Worm (Caenorhabditis elegans): ENCODE data around the gene cox-6C.

The cox-6C gene

ce11 chrIV:118786-119185 is 7.7 kb upstream of the cox-6C start:
- TF ChIP-seq W03F9.2 (tag; optimal IDR thresholded peaks at IDR 0.05) = no peak
- no peak for TF ChIP-seq dao-5 (tag; optimal IDR thresholded peaks at IDR 0.05)
- TF ChIP-seq him-1 (tag; optimal IDR thresholded peaks at IDR 0.05) = no peak

ce11 chrIV:119792-120191 is 6.7 kb upstream of the cox-6C start:
- no peak for TF ChIP-seq dao-5 (tag; optimal IDR thresholded peaks at IDR 0.05)

- TF ChIP-seq W03F9.2 (tag; optimal IDR thresholded peaks at IDR 0.05) (no peak), him-1 (tag; optimal IDR thresholded peaks at IDR 0.05) (no peak), dao-5 (tag; optimal IDR thresholded peaks at IDR 0.05) (no peak)
Measured at ce11 chrIV:121607-122006, 4.9 kb upstream of the cox-6C start, which contains the start of gene tut-1. TSS of gene tut-1 (minus strand) at chrIV:121707.

DNA sequence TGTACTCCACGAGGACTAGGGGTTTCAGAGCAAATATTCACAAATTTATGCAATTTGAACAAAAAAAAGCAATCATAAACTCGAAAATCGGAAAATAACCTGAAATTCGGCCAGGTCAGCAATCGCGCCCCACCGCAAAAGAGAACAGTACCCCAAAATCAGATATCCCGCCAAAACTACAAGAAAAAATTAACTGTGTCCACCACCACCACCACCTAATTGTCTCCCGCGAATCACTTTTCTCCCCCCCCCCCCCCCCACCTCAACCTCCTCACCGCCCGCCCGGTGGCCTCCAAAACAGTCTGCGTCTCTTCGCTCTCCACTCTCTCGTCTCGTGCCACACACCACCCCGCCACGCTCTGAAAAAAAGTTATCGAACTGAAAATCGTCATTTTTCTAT is 2.0 kb downstream of the cox-6C start:
- TF ChIP-seq W03F9.2 (tag; optimal IDR thresholded peaks at IDR 0.05) = no peak
- no peak for TF ChIP-seq him-1 (tag; optimal IDR thresholded peaks at IDR 0.05)
- no peak for TF ChIP-seq dao-5 (tag; optimal IDR thresholded peaks at IDR 0.05)

- TF ChIP-seq dao-5 (tag; optimal IDR thresholded peaks at IDR 0.05) (no peak), W03F9.2 (tag; optimal IDR thresholded peaks at IDR 0.05) (no peak), him-1 (tag; optimal IDR thresholded peaks at IDR 0.05) (no peak)
Measured at ce11 chrIV:130150-130549, 3.6 kb downstream of the cox-6C start.

DNA sequence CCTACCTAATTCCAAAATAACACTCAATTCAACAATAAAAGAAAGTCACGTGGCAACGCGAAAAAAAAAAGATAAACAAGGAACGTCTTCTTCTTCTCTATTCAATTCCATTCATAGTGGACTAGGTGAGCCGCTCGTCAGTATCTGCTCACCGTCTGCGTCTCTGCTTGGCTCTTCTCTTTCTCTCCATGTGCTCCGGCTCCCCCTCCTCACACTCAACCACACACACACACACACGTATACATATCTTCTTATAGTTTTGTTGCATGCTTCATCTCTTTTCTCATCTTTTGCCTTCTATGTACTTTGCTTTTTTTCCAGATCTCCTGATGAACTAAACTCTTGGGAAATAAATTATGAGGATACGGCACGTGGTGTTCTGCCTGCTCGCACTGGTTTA is 5.6 kb downstream of the cox-6C start, which contains the start of gene daf-1:
Gene daf-1, plus strand, starts transcription at position 322 of the 400 bp plus-strand sequence.
- TF ChIP-seq W03F9.2 (tag; optimal IDR thresholded peaks at IDR 0.05) = no peak
- peak; percentile 10 for TF ChIP-seq him-1 (tag; optimal IDR thresholded peaks at IDR 0.05)

DNA sequence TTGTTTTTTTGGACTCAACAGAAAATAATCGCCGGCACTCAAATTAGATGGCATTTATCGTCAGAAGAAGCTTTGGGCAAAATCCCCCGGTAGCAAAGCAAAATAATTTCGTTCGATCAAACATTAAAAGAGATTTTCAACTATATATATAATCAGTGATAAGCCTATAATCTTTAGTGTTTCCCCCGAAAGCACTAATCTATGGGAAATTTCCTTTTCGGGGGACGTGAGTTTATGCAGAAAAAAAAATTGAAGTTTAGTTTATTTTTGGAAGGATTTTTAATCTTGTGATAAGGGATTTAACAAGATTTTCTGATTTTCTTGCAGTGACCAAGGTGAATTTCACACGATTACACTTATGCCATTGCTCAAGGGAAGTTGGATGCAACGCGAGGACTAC is 7.4 kb downstream of the cox-6C start:
- TF ChIP-seq him-1 (tag; optimal IDR thresholded peaks at IDR 0.05) (no peak), dao-5 (tag; optimal IDR thresholded peaks at IDR 0.05) (no peak), W03F9.2 (tag; optimal IDR thresholded peaks at IDR 0.05) (no peak)

ce11 chrIV:139652-140051 is 13.1 kb downstream of the cox-6C start:
- TF ChIP-seq W03F9.2 (tag; optimal IDR thresholded peaks at IDR 0.05) (no peak), him-1 (tag; optimal IDR thresholded peaks at IDR 0.05) (no peak), dao-5 (tag; optimal IDR thresholded peaks at IDR 0.05) (no peak)

DNA sequence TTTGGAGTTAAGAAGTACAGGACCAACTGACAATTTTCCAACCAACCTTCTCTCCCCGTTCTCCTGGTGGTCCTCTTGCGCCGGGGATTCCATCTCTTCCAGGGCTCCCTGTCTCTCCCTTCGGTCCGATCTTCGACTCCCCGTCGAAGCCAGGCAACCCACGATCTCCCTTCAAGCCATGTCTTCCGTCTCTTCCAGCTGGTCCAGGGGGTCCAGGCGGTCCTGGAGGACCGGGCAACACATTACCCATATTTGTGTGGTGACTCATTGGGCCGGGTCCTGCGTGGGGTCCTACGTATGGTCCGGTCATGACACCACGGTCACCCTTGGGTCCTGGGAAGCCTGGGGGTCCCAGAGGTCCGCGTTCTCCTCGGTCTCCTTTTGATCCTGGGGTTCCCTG is 14.5 kb downstream of the cox-6C start:
- TF ChIP-seq him-1 (tag; optimal IDR thresholded peaks at IDR 0.05) = no peak
- TF ChIP-seq dao-5 (tag; optimal IDR thresholded peaks at IDR 0.05) = no peak
- TF ChIP-seq W03F9.2 (tag; optimal IDR thresholded peaks at IDR 0.05) = no peak

- TF ChIP-seq W03F9.2 (tag; optimal IDR thresholded peaks at IDR 0.05) (no peak), dao-5 (tag; optimal IDR thresholded peaks at IDR 0.05) (peak; percentile 39), him-1 (tag; optimal IDR thresholded peaks at IDR 0.05) (peak; percentile 54)
Measured at ce11 chrIV:143807-144371, 17.4 kb downstream of the cox-6C start.

ce11 chrIV:147819-148218 is 21.3 kb downstream of the cox-6C start, which contains the start of gene col-99:
TSS of gene col-99 (minus strand) at chrIV:147919.
- TF ChIP-seq him-1 (tag; optimal IDR thresholded peaks at IDR 0.05) (no peak), W03F9.2 (tag; optimal IDR thresholded peaks at IDR 0.05) (no peak), dao-5 (tag; optimal IDR thresholded peaks at IDR 0.05) (no peak)

ce11 chrIV:148756-149155 is 22.2 kb downstream of the cox-6C start:
- no peak for TF ChIP-seq dao-5 (tag; optimal IDR thresholded peaks at IDR 0.05)
- no peak for TF ChIP-seq him-1 (tag; optimal IDR thresholded peaks at IDR 0.05)
- TF ChIP-seq W03F9.2 (tag; optimal IDR thresholded peaks at IDR 0.05) = no peak

DNA sequence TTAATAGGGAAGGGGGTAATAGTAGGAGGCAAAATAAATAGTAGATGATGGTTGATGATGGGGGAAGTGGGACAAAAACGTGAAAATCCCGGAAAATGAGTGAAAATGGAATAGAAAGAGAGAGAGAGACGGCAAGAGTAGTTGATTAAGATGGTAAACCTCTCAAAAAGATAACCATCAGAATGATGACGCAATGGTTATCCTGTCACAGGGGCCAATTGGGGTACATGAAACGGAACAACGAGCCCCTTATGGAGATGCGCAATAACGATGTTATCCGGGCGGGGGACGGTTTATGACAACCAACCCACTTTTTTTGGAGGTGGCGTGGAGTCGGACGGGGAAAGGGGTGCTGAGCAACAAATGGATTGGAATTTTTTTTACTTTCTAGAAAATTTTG is 23.3 kb downstream of the cox-6C start:
- TF ChIP-seq dao-5 (tag; optimal IDR thresholded peaks at IDR 0.05) (no peak), him-1 (tag; optimal IDR thresholded peaks at IDR 0.05) (no peak), W03F9.2 (tag; optimal IDR thresholded peaks at IDR 0.05) (no peak)

ce11 chrIV:157809-158208 is 31.3 kb downstream of the cox-6C start, which contains the start of gene gegf-1:
TSS of gene gegf-1 (minus strand) at chrIV:157909.
- no peak for TF ChIP-seq dao-5 (tag; optimal IDR thresholded peaks at IDR 0.05)
- TF ChIP-seq him-1 (tag; optimal IDR thresholded peaks at IDR 0.05) = no peak
- no peak for TF ChIP-seq W03F9.2 (tag; optimal IDR thresholded peaks at IDR 0.05)

ce11 chrIV:158662-159061 is 32.1 kb downstream of the cox-6C start, which contains the start of gene Y38C1AA.7:
TSS of gene Y38C1AA.7 (plus strand) at chrIV:158962.
- no peak for TF ChIP-seq dao-5 (tag; optimal IDR thresholded peaks at IDR 0.05)
- no peak for TF ChIP-seq W03F9.2 (tag; optimal IDR thresholded peaks at IDR 0.05)
- no peak for TF ChIP-seq him-1 (tag; optimal IDR thresholded peaks at IDR 0.05)
